Fruit fly (Drosophila melanogaster) whole organism, prepupa: ENCODE results near the gene CG2841.

Experiments
- Blimp-1 ChIP-seq: fragments of 200-800 bp; sonication (Bioruptor generic); optimal IDR thresholded peaks from 3 replicates; lab custom pipeline; 2017; ENCODE audit warnings: missing biosample characterization, missing genetic modification characterization, mild to moderate bottlenecking, moderate library complexity, missing genetic modification reagents
- CG10631 ChIP-seq: fragments of 200-800 bp; sonication (Bioruptor generic); optimal IDR thresholded peaks from 2 replicates; lab custom pipeline; 2016; ENCODE audit warnings: missing biosample characterization, missing genetic modification characterization
- CG10669 ChIP-seq: fragments of 200-800 bp; sonication (Bioruptor generic); optimal IDR thresholded peaks from 3 replicates; lab custom pipeline; 2018; ENCODE audit warnings: missing biosample characterization, mild to moderate bottlenecking, missing genetic modification characterization, moderate library complexity
- CG11762 ChIP-seq: fragments of 200-800 bp; sonication (Bioruptor generic); optimal IDR thresholded peaks from 3 replicates; lab custom pipeline; 2016; ENCODE audit warnings: missing biosample characterization, missing genetic modification characterization; ENCODE audit not compliant: insufficient read depth
- CG11902 ChIP-seq: fragments of 200-800 bp; sonication (Bioruptor generic); optimal IDR thresholded peaks from 3 replicates; lab custom pipeline; 2016; ENCODE audit warnings: missing biosample characterization, missing genetic modification characterization
- CG15336 ChIP-seq: fragments of 200-800 bp; sonication (Bioruptor generic); IDR thresholded peaks from 2 replicates; pipeline ENCODE4 v1.3.6; 2022; ENCODE audit warnings: missing biosample characterization, missing genetic modification characterization
- CG1621 ChIP-seq: fragments of 200-800 bp; sonication (Bioruptor generic); optimal IDR thresholded peaks from 3 replicates; lab custom pipeline; 2018; ENCODE audit warnings: missing biosample characterization, mild to moderate bottlenecking, missing genetic modification characterization
- CG16779 ChIP-seq: fragments of 200-800 bp; sonication (Bioruptor generic); optimal IDR thresholded peaks from 3 replicates; lab custom pipeline; 2017; ENCODE audit warnings: missing biosample characterization, mild to moderate bottlenecking, missing genetic modification characterization
- CG3032 ChIP-seq: fragments of 200-800 bp; optimal IDR thresholded peaks from 2 replicates; lab custom pipeline; 2019; ENCODE audit warnings: missing biosample characterization, mild to moderate bottlenecking, missing genetic modification characterization, moderate library complexity
- CG31627 ChIP-seq: fragments of 200-800 bp; sonication (Bioruptor generic); optimal IDR thresholded peaks from 3 replicates; lab custom pipeline; 2016; ENCODE audit warnings: missing biosample characterization, missing genetic modification characterization
- CG32006 ChIP-seq: fragments of 200-800 bp; sonication (Bioruptor generic); optimal IDR thresholded peaks from 3 replicates; lab custom pipeline; 2017; ENCODE audit warnings: missing biosample characterization, mild to moderate bottlenecking, missing genetic modification characterization
- CG3919 ChIP-seq: fragments of 200-800 bp; sonication (Bioruptor generic); optimal IDR thresholded peaks from 3 replicates; lab custom pipeline; 2016; ENCODE audit warnings: missing biosample characterization, missing genetic modification characterization
- CG4318 ChIP-seq: fragments of 200-800 bp; sonication (Bioruptor generic); optimal IDR thresholded peaks from 3 replicates; lab custom pipeline; 2017; ENCODE audit warnings: missing biosample characterization, mild to moderate bottlenecking, missing genetic modification characterization
- CG6163 ChIP-seq: fragments of 200-800 bp; sonication (Bioruptor generic); IDR thresholded peaks from 3 replicates; pipeline ENCODE4 v1.3.6; 2022; ENCODE audit warnings: missing biosample characterization, missing genetic modification characterization
- CG6276 ChIP-seq: fragments of 200-800 bp; sonication (Bioruptor generic); optimal IDR thresholded peaks from 2 replicates; lab custom pipeline; 2017; ENCODE audit warnings: missing biosample characterization, mild to moderate bottlenecking, missing genetic modification characterization
- CG6792 ChIP-seq: fragments of 200-800 bp; sonication (Bioruptor generic); optimal IDR thresholded peaks from 3 replicates; lab custom pipeline; 2016; ENCODE audit warnings: missing biosample characterization, missing genetic modification characterization
- CG6808 ChIP-seq: fragments of 200-800 bp; sonication (Bioruptor generic); optimal IDR thresholded peaks from 3 replicates; lab custom pipeline; 2017; ENCODE audit warnings: missing biosample characterization, missing genetic modification characterization, mild to moderate bottlenecking, moderate library complexity, missing genetic modification reagents
- CG6854 ChIP-seq: fragments of 200-800 bp; sonication (Bioruptor generic); optimal IDR thresholded peaks from 2 replicates; lab custom pipeline; 2017; ENCODE audit warnings: missing biosample characterization, mild to moderate bottlenecking, missing genetic modification characterization
- CG7368 ChIP-seq: fragments of 200-800 bp; sonication (Bioruptor generic); optimal IDR thresholded peaks from 3 replicates; lab custom pipeline; 2016; ENCODE audit warnings: missing biosample characterization, missing genetic modification characterization
- CG8319 ChIP-seq: fragments of 200-800 bp; sonication (Bioruptor generic); optimal IDR thresholded peaks from 3 replicates; lab custom pipeline; 2016; ENCODE audit warnings: missing biosample characterization, missing genetic modification characterization
- CG8632 ChIP-seq: fragments of 200-800 bp; sonication (Bioruptor generic); optimal IDR thresholded peaks from 3 replicates; lab custom pipeline; 2016; ENCODE audit warnings: missing biosample characterization, missing genetic modification characterization
- Eip75B ChIP-seq: fragments of 200-800 bp; sonication (Bioruptor generic); optimal IDR thresholded peaks from 3 replicates; lab custom pipeline; 2016; ENCODE audit warnings: missing biosample characterization, missing genetic modification characterization
- Eip78C ChIP-seq: fragments of 200-800 bp; sonication (Bioruptor generic); peaks from one replicate; lab custom pipeline; 2016; ENCODE audit warnings: missing biosample characterization, missing genetic modification characterization
- Eip93F ChIP-seq: fragments of 200-800 bp; sonication (Bioruptor generic); optimal IDR thresholded peaks from 2 replicates; lab custom pipeline; 2016; ENCODE audit warnings: missing biosample characterization, mild to moderate bottlenecking, missing genetic modification characterization
- Ets21C ChIP-seq: fragments of 200-800 bp; sonication (Bioruptor generic); optimal IDR thresholded peaks from 3 replicates; lab custom pipeline; 2016; ENCODE audit warnings: missing biosample characterization, missing genetic modification characterization
- Ets96B ChIP-seq: fragments of 200-800 bp; optimal IDR thresholded peaks from 2 replicates; lab custom pipeline; 2019; ENCODE audit warnings: missing biosample characterization, mild to moderate bottlenecking, missing genetic modification characterization, moderate library complexity
- Hr38 ChIP-seq: sonication (Bioruptor generic); optimal IDR thresholded peaks from 2 replicates; lab custom pipeline; 2016; ENCODE audit warnings: missing biosample characterization, missing genetic modification characterization
- Hr39 ChIP-seq: fragments of 200-800 bp; sonication (Bioruptor generic); optimal IDR thresholded peaks from 2 replicates; lab custom pipeline; 2016; ENCODE audit warnings: missing biosample characterization, missing genetic modification characterization
- Hr4 ChIP-seq: fragments of 200-800 bp; sonication (Bioruptor generic); optimal IDR thresholded peaks from 3 replicates; lab custom pipeline; 2016; ENCODE audit warnings: missing biosample characterization, missing genetic modification characterization
- Lpt ChIP-seq: fragments of 200-800 bp; sonication (Bioruptor generic); optimal IDR thresholded peaks from 3 replicates; lab custom pipeline; 2016; ENCODE audit warnings: missing biosample characterization, missing genetic modification characterization
- OdsH ChIP-seq: fragments of 200-800 bp; sonication (Bioruptor generic); optimal IDR thresholded peaks from 3 replicates; lab custom pipeline; 2016; ENCODE audit warnings: missing biosample characterization, missing genetic modification characterization
- Smox ChIP-seq: fragments of 200-800 bp; sonication (Bioruptor generic); optimal IDR thresholded peaks from 3 replicates; lab custom pipeline; 2016; ENCODE audit warnings: missing biosample characterization, missing genetic modification characterization
- Sox102F ChIP-seq: fragments of 200-800 bp; sonication (Bioruptor generic); optimal IDR thresholded peaks from 2 replicates; lab custom pipeline; 2016; ENCODE audit warnings: missing biosample characterization, mild to moderate bottlenecking, missing genetic modification characterization
- Sox14 ChIP-seq: fragments of 200-800 bp; sonication (Bioruptor generic); optimal IDR thresholded peaks from 3 replicates; lab custom pipeline; 2016; ENCODE audit warnings: missing biosample characterization, missing genetic modification characterization
- Sox15 ChIP-seq: fragments of 200-800 bp; sonication (Bioruptor generic); optimal IDR thresholded peaks from 3 replicates; lab custom pipeline; 2016; ENCODE audit warnings: missing biosample characterization, missing genetic modification characterization
- achi ChIP-seq: fragments of 200-800 bp; sonication (Bioruptor generic); optimal IDR thresholded peaks from 3 replicates; lab custom pipeline; 2016; ENCODE audit warnings: missing biosample characterization, missing genetic modification characterization
- acj6 ChIP-seq: fragments of 200-800 bp; sonication (Bioruptor generic); optimal IDR thresholded peaks from 3 replicates; lab custom pipeline; 2016; ENCODE audit warnings: missing biosample characterization, missing genetic modification characterization
- cyc ChIP-seq: fragments of 200-800 bp; sonication (Bioruptor generic); optimal IDR thresholded peaks from 3 replicates; lab custom pipeline; 2016; ENCODE audit warnings: missing biosample characterization, missing genetic modification characterization
- dac ChIP-seq: fragments of 200-800 bp; sonication (Bioruptor generic); optimal IDR thresholded peaks from 2 replicates; lab custom pipeline; 2017; ENCODE audit warnings: missing biosample characterization, mild to moderate bottlenecking, missing genetic modification characterization
- dsx ChIP-seq: fragments of 200-800 bp; optimal IDR thresholded peaks from 3 replicates; lab custom pipeline; 2019; ENCODE audit warnings: missing biosample characterization, mild to moderate bottlenecking, missing genetic modification characterization, moderate library complexity; ENCODE audit not compliant: poor library complexity, severe bottlenecking
- eg ChIP-seq: fragments of 200-800 bp; sonication (Bioruptor generic); IDR thresholded peaks from 3 replicates; pipeline ENCODE4 v1.3.6; 2022; ENCODE audit warnings: missing biosample characterization, missing genetic modification characterization
- fd59A ChIP-seq: fragments of 200-800 bp; sonication (Bioruptor generic); optimal IDR thresholded peaks from 2 replicates; lab custom pipeline; 2017; ENCODE audit warnings: missing biosample characterization, mild to moderate bottlenecking, missing genetic modification characterization, missing genetic modification reagents
- fd85E ChIP-seq: fragments of 200-800 bp; sonication (Bioruptor generic); optimal IDR thresholded peaks from 3 replicates; lab custom pipeline; 2016; ENCODE audit warnings: missing biosample characterization, missing genetic modification characterization
- fkh ChIP-seq: fragments of 200-800 bp; sonication (Bioruptor generic); optimal IDR thresholded peaks from 3 replicates; lab custom pipeline; 2017; ENCODE audit warnings: missing biosample characterization, mild to moderate bottlenecking, missing genetic modification characterization, moderate library complexity
- lz ChIP-seq: fragments of 200-800 bp; sonication (Bioruptor generic); optimal IDR thresholded peaks from 3 replicates; lab custom pipeline; 2016; ENCODE audit warnings: missing biosample characterization, missing genetic modification characterization
- net ChIP-seq: fragments of 200-800 bp; sonication (Bioruptor generic); optimal IDR thresholded peaks from 3 replicates; lab custom pipeline; 2016; ENCODE audit warnings: missing biosample characterization, missing genetic modification characterization
- salr ChIP-seq, 2 experiments: fragments of 200-800 bp; sonication (Bioruptor generic); optimal IDR thresholded peaks; 3 replicates each; lab custom pipeline; 2016 to 2018; ENCODE audit warnings: missing biosample characterization in 2 of 2, missing genetic modification characterization in 2 of 2, mild to moderate bottlenecking in 1 of 2
- spab ChIP-seq: fragments of 200-800 bp; sonication (Bioruptor generic); optimal IDR thresholded peaks from 2 replicates; lab custom pipeline; 2017; ENCODE audit warnings: missing biosample characterization, mild to moderate bottlenecking, missing genetic modification characterization, missing genetic modification reagents
- ss ChIP-seq, 2 experiments: fragments of 200-800 bp; sonication (Bioruptor generic); optimal IDR thresholded peaks; 2 replicates in 1 of 2; 3 replicates in 1 of 2; lab custom pipeline; 2017 to 2018; ENCODE audit warnings: mild to moderate bottlenecking in 2 of 2, missing biosample characterization in 2 of 2, missing genetic modification characterization in 2 of 2, moderate library complexity in 1 of 2
- svp ChIP-seq: fragments of 200-800 bp; sonication (Bioruptor generic); peaks from one replicate; lab custom pipeline; 2016; ENCODE audit warnings: missing biosample characterization, missing genetic modification characterization
- topi ChIP-seq: fragments of 200-800 bp; sonication (Bioruptor generic); optimal IDR thresholded peaks from 3 replicates; lab custom pipeline; 2016; ENCODE audit warnings: missing biosample characterization, missing genetic modification characterization
- vri ChIP-seq: fragments of 200-800 bp; sonication (Bioruptor generic); optimal IDR thresholded peaks from 3 replicates; lab custom pipeline; 2016; ENCODE audit warnings: missing biosample characterization, mild to moderate bottlenecking, missing genetic modification characterization

Gene CG2841

dm6 chrX:2318369-2318768, 47.8 kb downstream of the CG2841 start:
- TF ChIP-seq fkh (GFP tag; lab: Kevin White, UChicago) (no peak), CG6163 (GFP tag; lab: Robert Waterston, UW) (peak; percentile 86), dsx (no peak), CG6276 (no peak), vri (GFP tag; lab: Kevin White, UChicago) (peak; percentile 3), spab (GFP tag; lab: Kevin White, UChicago) (peak; percentile 36), Ets96B (tag; lab: Kevin White, UChicago) (peak; percentile 54), cyc (GFP tag; lab: Kevin White, UChicago) (peak; percentile 80), net (GFP tag; lab: Kevin White, UChicago) (peak; percentile 44), CG1621 (tag; lab: Kevin White, UChicago) (peak; percentile 41), eg (peak; percentile 61), salr (GFP tag; optimal IDR thresholded peaks at IDR 0.05; lab: Kevin White, UChicago) (peak in 1 of 2 experiments; percentile 31), CG11902 (peak; percentile 67), dac (GFP tag; lab: Kevin White, UChicago) (no peak), Sox15 (GFP tag; lab: Kevin White, UChicago) (peak; percentile 49), fd85E (GFP tag; lab: Kevin White, UChicago) (no peak), CG15336 (GFP tag; lab: Robert Waterston, UW) (peak; percentile 57; the same call in 1 of the 2 replicates), CG3032 (peak; percentile 65), acj6 (GFP tag; lab: Kevin White, UChicago) (peak; percentile 61), svp (peak; percentile 76), Hr4 (GFP tag; lab: Kevin White, UChicago) (peak; percentile 59), CG6792 (peak; percentile 66), CG3919 (GFP tag; lab: Kevin White, UChicago) (peak; percentile 61), OdsH (GFP tag; lab: Kevin White, UChicago) (peak; percentile 52), CG16779 (tag; lab: Kevin White, UChicago) (peak; percentile 5), Ets21C (GFP tag; lab: Kevin White, UChicago) (peak; percentile 58), CG10669 (GFP tag; lab: Kevin White, UChicago) (peak; percentile 56), CG11762 (GFP tag; lab: Kevin White, UChicago) (peak; percentile 51), topi (GFP tag; lab: Kevin White, UChicago) (peak; percentile 76), CG31627 (GFP tag; lab: Kevin White, UChicago) (peak; percentile 75), Eip78C (GFP tag; lab: Kevin White, UChicago) (no peak), CG6854 (GFP tag; lab: Kevin White, UChicago) (no peak), Eip93F (GFP tag; lab: Kevin White, UChicago) (peak; percentile 11), Blimp-1 (GFP tag; lab: Kevin White, UChicago) (no peak), CG4318 (GFP tag; lab: Kevin White, UChicago) (no peak), Sox14 (GFP tag; lab: Kevin White, UChicago) (peak; percentile 69), Smox (GFP tag; lab: Kevin White, UChicago) (peak; percentile 67), fd59A (GFP tag; lab: Kevin White, UChicago) (peak; percentile 3), Hr39 (GFP tag; lab: Kevin White, UChicago) (peak; percentile 80), Eip75B (GFP tag; lab: Kevin White, UChicago) (peak; percentile 78), ss (GFP tag; optimal IDR thresholded peaks at IDR 0.05; lab: Kevin White, UChicago) (no peak), CG6808 (GFP tag; lab: Kevin White, UChicago) (peak; percentile 5), Sox102F (GFP tag; lab: Kevin White, UChicago) (peak; percentile 69), Hr38 (no peak), lz (GFP tag; lab: Kevin White, UChicago) (peak; percentile 79), CG8319 (GFP tag; lab: Kevin White, UChicago) (peak; percentile 41), CG7368 (GFP tag; lab: Kevin White, UChicago) (peak; percentile 74), Lpt (peak; percentile 26), CG10631 (GFP tag; lab: Kevin White, UChicago) (peak; percentile 61), CG8632 (GFP tag; lab: Kevin White, UChicago) (peak; percentile 61), achi (GFP tag; lab: Kevin White, UChicago) (peak; percentile 56), CG32006 (peak; percentile 56)
